Fruit fly (Drosophila melanogaster) whole organism, prepupa: Measurements from ENCODE around the gene mip130.

Experiments used
- Blimp-1 ChIP-seq: fragments of 200-800 bp; sonication (Bioruptor generic); optimal IDR thresholded peaks from 3 replicates; lab custom pipeline; 2017; ENCODE audit warnings: missing biosample characterization, missing genetic modification characterization, mild to moderate bottlenecking, moderate library complexity, missing genetic modification reagents
- CG10631 ChIP-seq: fragments of 200-800 bp; sonication (Bioruptor generic); optimal IDR thresholded peaks from 2 replicates; lab custom pipeline; 2016; ENCODE audit warnings: missing biosample characterization, missing genetic modification characterization
- CG10669 ChIP-seq: fragments of 200-800 bp; sonication (Bioruptor generic); optimal IDR thresholded peaks from 3 replicates; lab custom pipeline; 2018; ENCODE audit warnings: missing biosample characterization, mild to moderate bottlenecking, missing genetic modification characterization, moderate library complexity
- CG11294 ChIP-seq: fragments of 200-800 bp; sonication (Bioruptor generic); IDR thresholded peaks from 2 replicates; pipeline ENCODE4 v1.3.6; 2022; ENCODE audit warnings: missing biosample characterization, missing genetic modification characterization
- CG11902 ChIP-seq: fragments of 200-800 bp; sonication (Bioruptor generic); optimal IDR thresholded peaks from 3 replicates; lab custom pipeline; 2016; ENCODE audit warnings: missing biosample characterization, missing genetic modification characterization
- CG1621 ChIP-seq: fragments of 200-800 bp; sonication (Bioruptor generic); optimal IDR thresholded peaks from 3 replicates; lab custom pipeline; 2018; ENCODE audit warnings: missing biosample characterization, mild to moderate bottlenecking, missing genetic modification characterization
- CG16779 ChIP-seq: fragments of 200-800 bp; sonication (Bioruptor generic); optimal IDR thresholded peaks from 3 replicates; lab custom pipeline; 2017; ENCODE audit warnings: missing biosample characterization, mild to moderate bottlenecking, missing genetic modification characterization
- CG31627 ChIP-seq: fragments of 200-800 bp; sonication (Bioruptor generic); optimal IDR thresholded peaks from 3 replicates; lab custom pipeline; 2016; ENCODE audit warnings: missing biosample characterization, missing genetic modification characterization
- CG32006 ChIP-seq: fragments of 200-800 bp; sonication (Bioruptor generic); optimal IDR thresholded peaks from 3 replicates; lab custom pipeline; 2017; ENCODE audit warnings: missing biosample characterization, mild to moderate bottlenecking, missing genetic modification characterization
- CG34406 ChIP-seq: fragments of 200-800 bp; sonication (Bioruptor generic); optimal IDR thresholded peaks from 3 replicates; lab custom pipeline; 2016; ENCODE audit warnings: missing biosample characterization, missing genetic modification characterization
- CG3919 ChIP-seq: fragments of 200-800 bp; sonication (Bioruptor generic); optimal IDR thresholded peaks from 3 replicates; lab custom pipeline; 2016; ENCODE audit warnings: missing biosample characterization, missing genetic modification characterization
- CG6163 ChIP-seq: fragments of 200-800 bp; sonication (Bioruptor generic); IDR thresholded peaks from 3 replicates; pipeline ENCODE4 v1.3.6; 2022; ENCODE audit warnings: missing biosample characterization, missing genetic modification characterization
- CG6276 ChIP-seq: fragments of 200-800 bp; sonication (Bioruptor generic); optimal IDR thresholded peaks from 2 replicates; lab custom pipeline; 2017; ENCODE audit warnings: missing biosample characterization, mild to moderate bottlenecking, missing genetic modification characterization
- CG6792 ChIP-seq: fragments of 200-800 bp; sonication (Bioruptor generic); optimal IDR thresholded peaks from 3 replicates; lab custom pipeline; 2016; ENCODE audit warnings: missing biosample characterization, missing genetic modification characterization
- CG6808 ChIP-seq: fragments of 200-800 bp; sonication (Bioruptor generic); optimal IDR thresholded peaks from 3 replicates; lab custom pipeline; 2017; ENCODE audit warnings: missing biosample characterization, missing genetic modification characterization, mild to moderate bottlenecking, moderate library complexity, missing genetic modification reagents
- CG7368 ChIP-seq: fragments of 200-800 bp; sonication (Bioruptor generic); optimal IDR thresholded peaks from 3 replicates; lab custom pipeline; 2016; ENCODE audit warnings: missing biosample characterization, missing genetic modification characterization
- CG8119 ChIP-seq: fragments of 200-800 bp; sonication (Bioruptor generic); IDR thresholded peaks from 3 replicates; pipeline ENCODE4 v1.3.6; 2022; ENCODE audit warnings: missing biosample characterization, missing genetic modification characterization
- CG8319 ChIP-seq: fragments of 200-800 bp; sonication (Bioruptor generic); optimal IDR thresholded peaks from 3 replicates; lab custom pipeline; 2016; ENCODE audit warnings: missing biosample characterization, missing genetic modification characterization
- CG8632 ChIP-seq: fragments of 200-800 bp; sonication (Bioruptor generic); optimal IDR thresholded peaks from 3 replicates; lab custom pipeline; 2016; ENCODE audit warnings: missing biosample characterization, missing genetic modification characterization
- CG9139 ChIP-seq: fragments of 200-800 bp; sonication (Bioruptor generic); optimal IDR thresholded peaks from 3 replicates; lab custom pipeline; 2017; ENCODE audit warnings: missing biosample characterization, mild to moderate bottlenecking, missing genetic modification characterization
- Eip75B ChIP-seq: fragments of 200-800 bp; sonication (Bioruptor generic); optimal IDR thresholded peaks from 3 replicates; lab custom pipeline; 2016; ENCODE audit warnings: missing biosample characterization, missing genetic modification characterization
- Eip93F ChIP-seq: fragments of 200-800 bp; sonication (Bioruptor generic); optimal IDR thresholded peaks from 2 replicates; lab custom pipeline; 2016; ENCODE audit warnings: missing biosample characterization, mild to moderate bottlenecking, missing genetic modification characterization
- Ets21C ChIP-seq: fragments of 200-800 bp; sonication (Bioruptor generic); optimal IDR thresholded peaks from 3 replicates; lab custom pipeline; 2016; ENCODE audit warnings: missing biosample characterization, missing genetic modification characterization
- Ets96B ChIP-seq: fragments of 200-800 bp; optimal IDR thresholded peaks from 2 replicates; lab custom pipeline; 2019; ENCODE audit warnings: missing biosample characterization, mild to moderate bottlenecking, missing genetic modification characterization, moderate library complexity
- Hr38 ChIP-seq: sonication (Bioruptor generic); optimal IDR thresholded peaks from 2 replicates; lab custom pipeline; 2016; ENCODE audit warnings: missing biosample characterization, missing genetic modification characterization
- Hr39 ChIP-seq: fragments of 200-800 bp; sonication (Bioruptor generic); optimal IDR thresholded peaks from 2 replicates; lab custom pipeline; 2016; ENCODE audit warnings: missing biosample characterization, missing genetic modification characterization
- Hr4 ChIP-seq: fragments of 200-800 bp; sonication (Bioruptor generic); optimal IDR thresholded peaks from 3 replicates; lab custom pipeline; 2016; ENCODE audit warnings: missing biosample characterization, missing genetic modification characterization
- Met ChIP-seq: fragments of 200-800 bp; sonication (Bioruptor generic); optimal IDR thresholded peaks from 3 replicates; lab custom pipeline; 2016; ENCODE audit warnings: missing biosample characterization, missing genetic modification characterization
- OdsH ChIP-seq: fragments of 200-800 bp; sonication (Bioruptor generic); optimal IDR thresholded peaks from 3 replicates; lab custom pipeline; 2016; ENCODE audit warnings: missing biosample characterization, missing genetic modification characterization
- Smox ChIP-seq: fragments of 200-800 bp; sonication (Bioruptor generic); optimal IDR thresholded peaks from 3 replicates; lab custom pipeline; 2016; ENCODE audit warnings: missing biosample characterization, missing genetic modification characterization
- Sox102F ChIP-seq: fragments of 200-800 bp; sonication (Bioruptor generic); optimal IDR thresholded peaks from 2 replicates; lab custom pipeline; 2016; ENCODE audit warnings: missing biosample characterization, mild to moderate bottlenecking, missing genetic modification characterization
- Sox14 ChIP-seq: fragments of 200-800 bp; sonication (Bioruptor generic); optimal IDR thresholded peaks from 3 replicates; lab custom pipeline; 2016; ENCODE audit warnings: missing biosample characterization, missing genetic modification characterization
- Sox15 ChIP-seq: fragments of 200-800 bp; sonication (Bioruptor generic); optimal IDR thresholded peaks from 3 replicates; lab custom pipeline; 2016; ENCODE audit warnings: missing biosample characterization, missing genetic modification characterization
- achi ChIP-seq: fragments of 200-800 bp; sonication (Bioruptor generic); optimal IDR thresholded peaks from 3 replicates; lab custom pipeline; 2016; ENCODE audit warnings: missing biosample characterization, missing genetic modification characterization
- acj6 ChIP-seq: fragments of 200-800 bp; sonication (Bioruptor generic); optimal IDR thresholded peaks from 3 replicates; lab custom pipeline; 2016; ENCODE audit warnings: missing biosample characterization, missing genetic modification characterization
- cyc ChIP-seq: fragments of 200-800 bp; sonication (Bioruptor generic); optimal IDR thresholded peaks from 3 replicates; lab custom pipeline; 2016; ENCODE audit warnings: missing biosample characterization, missing genetic modification characterization
- dac ChIP-seq: fragments of 200-800 bp; sonication (Bioruptor generic); optimal IDR thresholded peaks from 2 replicates; lab custom pipeline; 2017; ENCODE audit warnings: missing biosample characterization, mild to moderate bottlenecking, missing genetic modification characterization
- dsx ChIP-seq: fragments of 200-800 bp; optimal IDR thresholded peaks from 3 replicates; lab custom pipeline; 2019; ENCODE audit warnings: missing biosample characterization, mild to moderate bottlenecking, missing genetic modification characterization, moderate library complexity; ENCODE audit not compliant: poor library complexity, severe bottlenecking
- eg ChIP-seq: fragments of 200-800 bp; sonication (Bioruptor generic); IDR thresholded peaks from 3 replicates; pipeline ENCODE4 v1.3.6; 2022; ENCODE audit warnings: missing biosample characterization, missing genetic modification characterization
- esn ChIP-seq: fragments of 200-800 bp; sonication (Bioruptor generic); optimal IDR thresholded peaks from 2 replicates; lab custom pipeline; 2016; ENCODE audit warnings: missing biosample characterization, mild to moderate bottlenecking, missing genetic modification characterization, moderate library complexity
- fd59A ChIP-seq: fragments of 200-800 bp; sonication (Bioruptor generic); optimal IDR thresholded peaks from 2 replicates; lab custom pipeline; 2017; ENCODE audit warnings: missing biosample characterization, mild to moderate bottlenecking, missing genetic modification characterization, missing genetic modification reagents
- lz ChIP-seq: fragments of 200-800 bp; sonication (Bioruptor generic); optimal IDR thresholded peaks from 3 replicates; lab custom pipeline; 2016; ENCODE audit warnings: missing biosample characterization, missing genetic modification characterization
- pdm3 ChIP-seq: fragments of 200-800 bp; sonication (Bioruptor generic); optimal IDR thresholded peaks from 3 replicates; lab custom pipeline; 2016; ENCODE audit warnings: missing biosample characterization, missing genetic modification characterization
- salr ChIP-seq, 2 experiments: fragments of 200-800 bp; sonication (Bioruptor generic); optimal IDR thresholded peaks; 3 replicates each; lab custom pipeline; 2016 to 2018; ENCODE audit warnings: missing biosample characterization in 2 of 2, missing genetic modification characterization in 2 of 2, mild to moderate bottlenecking in 1 of 2
- spab ChIP-seq: fragments of 200-800 bp; sonication (Bioruptor generic); optimal IDR thresholded peaks from 2 replicates; lab custom pipeline; 2017; ENCODE audit warnings: missing biosample characterization, mild to moderate bottlenecking, missing genetic modification characterization, missing genetic modification reagents
- topi ChIP-seq: fragments of 200-800 bp; sonication (Bioruptor generic); optimal IDR thresholded peaks from 3 replicates; lab custom pipeline; 2016; ENCODE audit warnings: missing biosample characterization, missing genetic modification characterization
- vri ChIP-seq: fragments of 200-800 bp; sonication (Bioruptor generic); optimal IDR thresholded peaks from 3 replicates; lab custom pipeline; 2016; ENCODE audit warnings: missing biosample characterization, mild to moderate bottlenecking, missing genetic modification characterization

Gene mip130

DNA sequence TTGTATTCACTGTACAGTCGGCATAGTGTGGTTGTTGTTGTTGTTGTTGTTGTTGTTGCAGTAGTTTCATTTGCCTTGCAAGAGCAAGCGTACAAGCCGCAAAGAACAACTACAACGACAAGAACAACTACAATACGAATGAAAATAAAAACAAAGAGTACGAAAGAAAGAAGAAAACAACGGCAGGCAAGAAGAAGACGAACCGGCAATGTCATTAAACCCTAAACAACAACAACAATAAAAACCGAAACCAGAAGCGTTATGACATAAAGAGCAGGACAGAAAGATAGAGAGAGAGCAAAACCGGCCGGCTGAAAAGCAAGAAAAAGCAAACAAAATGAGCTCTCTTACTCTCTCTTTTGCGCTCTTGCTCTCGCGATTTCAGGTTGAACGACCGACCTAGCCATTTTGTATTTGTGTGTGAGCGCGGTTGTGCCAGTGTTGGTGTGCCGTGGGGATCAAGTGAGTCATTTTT is 39.9 kb downstream of the mip130 start (continued):
- TF ChIP-seq Eip93F = no peak
- TF ChIP-seq CG8119 (GFP tag; lab: Robert Waterston, UW) = no peak
- TF ChIP-seq salr (GFP tag; optimal IDR thresholded peaks at IDR 0.05; lab: Kevin White, UChicago) = peak in 1 of 2 experiments; percentile 31
- TF ChIP-seq dac (GFP tag; lab: Kevin White, UChicago) = no peak
- TF ChIP-seq acj6 (GFP tag; lab: Kevin White, UChicago) = no peak
- no peak for TF ChIP-seq CG1621
- TF ChIP-seq OdsH (GFP tag; lab: Kevin White, UChicago) = no peak
- TF ChIP-seq Smox (GFP tag; lab: Kevin White, UChicago) = no peak
- no peak for TF ChIP-seq topi (GFP tag; lab: Kevin White, UChicago)
- TF ChIP-seq CG7368 = no peak
- TF ChIP-seq CG32006 (GFP tag; lab: Kevin White, UChicago) = no peak
- no peak for TF ChIP-seq CG8632 (GFP tag; lab: Kevin White, UChicago)
- no peak for TF ChIP-seq eg (GFP tag; lab: Robert Waterston, UW)
- TF ChIP-seq Hr38 (GFP tag; lab: Kevin White, UChicago) = no peak
- TF ChIP-seq cyc (GFP tag; lab: Kevin White, UChicago) = no peak
- TF ChIP-seq CG31627 = no peak
- TF ChIP-seq CG6792 (GFP tag; lab: Kevin White, UChicago) = peak; percentile 0
- no peak for TF ChIP-seq CG6276 (GFP tag; lab: Kevin White, UChicago)
- TF ChIP-seq CG11294 = no peak
- TF ChIP-seq Sox102F (GFP tag; lab: Kevin White, UChicago) = no peak
- peak; percentile 37 for TF ChIP-seq fd59A (GFP tag; lab: Kevin White, UChicago)
- TF ChIP-seq Ets21C = no peak
- TF ChIP-seq spab (GFP tag; lab: Kevin White, UChicago) = peak; percentile 38
- peak; percentile 62 for TF ChIP-seq Eip75B (GFP tag; lab: Kevin White, UChicago)

DNA sequence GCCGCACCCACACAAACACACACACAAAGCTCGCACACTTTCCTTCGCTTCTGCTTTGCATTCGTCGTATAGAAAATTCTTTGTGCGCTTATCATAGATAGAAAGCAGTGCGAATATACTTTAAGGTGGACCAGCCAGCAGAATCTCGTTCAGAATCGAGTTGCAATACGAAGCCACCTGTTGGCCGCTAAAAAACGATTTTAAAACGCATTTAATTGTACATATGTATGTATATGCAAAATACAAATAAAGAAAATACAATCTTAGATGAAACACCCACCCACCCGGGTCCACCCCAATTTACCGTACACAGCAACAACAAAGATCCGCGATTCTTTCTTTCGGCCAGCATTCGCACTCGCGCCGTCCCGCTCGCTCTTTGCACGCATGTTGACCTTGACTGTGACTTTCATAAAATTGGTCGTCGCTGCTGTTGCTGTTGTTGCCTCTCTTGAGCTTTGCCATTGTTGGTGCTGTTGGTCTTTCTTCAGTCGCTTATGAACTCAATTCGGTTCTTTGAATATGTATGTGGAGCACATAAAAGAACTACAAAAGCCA is 40.5 kb downstream of the mip130 start:
- TF ChIP-seq CG9139 (GFP tag; lab: Kevin White, UChicago) (peak; percentile 62), Eip75B (GFP tag; lab: Kevin White, UChicago) (peak; percentile 87), Hr39 (GFP tag; lab: Kevin White, UChicago) (peak; percentile 85), CG8119 (GFP tag; lab: Robert Waterston, UW) (peak; percentile 95), CG3919 (peak; percentile 92), CG31627 (peak; percentile 89), eg (GFP tag; lab: Robert Waterston, UW) (peak; percentile 96), CG10631 (GFP tag; lab: Kevin White, UChicago) (peak; percentile 89), CG11902 (GFP tag; lab: Kevin White, UChicago) (peak; percentile 72), Ets96B (tag; lab: Kevin White, UChicago) (peak; percentile 89), pdm3 (peak; percentile 90), Hr38 (GFP tag; lab: Kevin White, UChicago) (no peak), Met (peak; percentile 91), fd59A (GFP tag; lab: Kevin White, UChicago) (peak; percentile 77), CG16779 (tag; lab: Kevin White, UChicago) (peak; percentile 85), OdsH (GFP tag; lab: Kevin White, UChicago) (peak; percentile 89), esn (GFP tag; lab: Kevin White, UChicago) (peak; percentile 88), topi (GFP tag; lab: Kevin White, UChicago) (peak; percentile 93), Eip93F (peak; percentile 90), CG1621 (peak; percentile 92), lz (GFP tag; lab: Kevin White, UChicago) (peak; percentile 90), spab (GFP tag; lab: Kevin White, UChicago) (peak; percentile 82), CG34406 (peak; percentile 92), Hr4 (GFP tag; lab: Kevin White, UChicago) (peak; percentile 87), Blimp-1 (GFP tag; lab: Kevin White, UChicago) (peak; percentile 74), dsx (GFP tag; lab: Kevin White, UChicago) (peak; percentile 81), Sox102F (GFP tag; lab: Kevin White, UChicago) (peak; percentile 87), Sox15 (GFP tag; lab: Kevin White, UChicago) (peak; percentile 79), CG8319 (GFP tag; lab: Kevin White, UChicago) (peak; percentile 78), CG8632 (GFP tag; lab: Kevin White, UChicago) (peak; percentile 91), vri (GFP tag; lab: Kevin White, UChicago) (no peak), CG6808 (GFP tag; lab: Kevin White, UChicago) (peak; percentile 85), Sox14 (peak; percentile 94), CG6163 (GFP tag; lab: Robert Waterston, UW) (peak; percentile 97), achi (GFP tag; lab: Kevin White, UChicago) (peak; percentile 93), CG10669 (peak; percentile 88), CG6276 (GFP tag; lab: Kevin White, UChicago) (peak; percentile 93)
